Worm (Caenorhabditis elegans) whole organism, L1 larva: ENCODE results near the gene K03B4.1.

Experiments used
- C04F5.9 ChIP-seq: sonication (generic microtip); optimal IDR thresholded peaks from 2 replicates; lab custom pipeline; 2016; ENCODE audit warnings: missing genetic modification characterization, missing compliant biosample characterization
- aha-1 ChIP-seq: fragments of 150-350 bp; optimal IDR thresholded peaks from 2 replicates; lab custom pipeline; 2014; ENCODE audit warnings: missing biosample characterization, missing genetic modification characterization
- ama-1 ChIP-seq: fragments of 150-350 bp; optimal IDR thresholded peaks from 2 replicates; lab custom pipeline; 2014
- ceh-8 ChIP-seq: fragments of 200-800 bp; sonication (Bioruptor generic); optimal IDR thresholded peaks from 2 replicates; lab custom pipeline; 2018; ENCODE audit warnings: mild to moderate bottlenecking, missing genetic modification characterization, moderate library complexity, missing compliant biosample characterization
- ceh-88 ChIP-seq: fragments of 200-800 bp; sonication (Bioruptor generic); IDR thresholded peaks from 2 replicates; pipeline ENCODE4 v1.3.6; 2022; ENCODE audit warnings: missing genetic modification characterization, missing compliant biosample characterization
- dpl-1 ChIP-seq, 3 experiments: fragments of 150-350 bp in 2 of 3; sonication (generic microtip) in 1 of 3; optimal IDR thresholded peaks; 2 replicates each; lab custom pipeline; 2014 to 2017; ENCODE audit warnings: missing biosample characterization in 3 of 3, missing genetic modification characterization in 3 of 3, missing genetic modification reagents in 3 of 3
- efl-3 ChIP-seq: fragments of 200-800 bp; sonication (Bioruptor generic); optimal IDR thresholded peaks from 2 replicates; lab custom pipeline; 2018; ENCODE audit warnings: mild to moderate bottlenecking, missing genetic modification characterization, missing compliant biosample characterization
- egl-27 ChIP-seq, 2 experiments: fragments of 150-350 bp in 1 of 2; sonication (generic microtip); optimal IDR thresholded peaks; 3 replicates each; lab custom pipeline; 2017 to 2018; ENCODE audit warnings: missing biosample characterization in 2 of 2, missing genetic modification characterization in 2 of 2, missing genetic modification reagents in 2 of 2
- elt-3 ChIP-seq, 6 experiments: fragments of 150-350 bp in 1 of 6; sonication (generic microtip); optimal IDR thresholded peaks; 2 replicates each; lab custom pipeline; 2017 to 2018; ENCODE audit warnings: missing biosample characterization in 6 of 6, missing genetic modification characterization in 6 of 6, inconsistent platforms in 1 of 6
- ets-5 ChIP-seq: fragments of 200-800 bp; sonication (Bioruptor generic); IDR thresholded peaks from 2 replicates; pipeline ENCODE4 v1.3.6; 2022; ENCODE audit warnings: missing genetic modification characterization, missing compliant biosample characterization
- fkh-8 ChIP-seq: sonication (generic microtip); optimal IDR thresholded peaks from 2 replicates; lab custom pipeline; 2016; ENCODE audit warnings: mild to moderate bottlenecking, missing genetic modification characterization, missing compliant biosample characterization
- fos-1 ChIP-seq: fragments of 150-350 bp; optimal IDR thresholded peaks from 2 replicates; lab custom pipeline; 2014; ENCODE audit warnings: missing biosample characterization, missing genetic modification characterization
- grh-1 ChIP-seq: fragments of 200-800 bp; sonication (Bioruptor generic); IDR thresholded peaks from 2 replicates; pipeline ENCODE4 v1.3.6; 2022; ENCODE audit warnings: missing genetic modification reagents, missing genetic modification characterization, missing compliant biosample characterization
- irx-1 ChIP-seq: sonication (generic microtip); optimal IDR thresholded peaks from 2 replicates; lab custom pipeline; 2016; ENCODE audit warnings: missing genetic modification characterization, missing compliant biosample characterization
- isw-1 ChIP-seq: fragments of 200-800 bp; sonication (Bioruptor generic); IDR thresholded peaks from 2 replicates; pipeline ENCODE4 v1.3.6; 2022; ENCODE audit warnings: missing genetic modification characterization, missing compliant biosample characterization
- lin-13 ChIP-seq: fragments of 150-350 bp; optimal IDR thresholded peaks from 2 replicates; lab custom pipeline; 2014; ENCODE audit warnings: missing biosample characterization, missing genetic modification reagents, missing genetic modification characterization
- lin-14 ChIP-seq: fragments of 200-800 bp; sonication (Bioruptor generic); optimal IDR thresholded peaks from 2 replicates; lab custom pipeline; 2018; ENCODE audit warnings: mild to moderate bottlenecking, missing genetic modification characterization, moderate library complexity, missing compliant biosample characterization
- lin-35 ChIP-seq, 2 experiments: fragments of 150-350 bp; optimal IDR thresholded peaks; 2 replicates each; lab custom pipeline; 2014; ENCODE audit warnings: missing biosample characterization in 2 of 2, missing genetic modification characterization in 2 of 2, missing genetic modification reagents in 2 of 2
- lir-3 ChIP-seq: sonication (generic microtip); optimal IDR thresholded peaks from 2 replicates; lab custom pipeline; 2016; ENCODE audit warnings: mild to moderate bottlenecking, missing genetic modification characterization, moderate library complexity, missing compliant biosample characterization; ENCODE audit not compliant: poor library complexity
- mab-9 ChIP-seq: fragments of 200-800 bp; sonication (Bioruptor generic); IDR thresholded peaks from 2 replicates; pipeline ENCODE4 v1.3.6; 2022; ENCODE audit warnings: missing genetic modification reagents, missing genetic modification characterization, missing compliant biosample characterization
- mep-1 ChIP-seq: fragments of 150-350 bp; optimal IDR thresholded peaks from 2 replicates; lab custom pipeline; 2014; ENCODE audit warnings: missing biosample characterization, missing genetic modification characterization
- nhr-47 ChIP-seq: sonication (generic microtip); optimal IDR thresholded peaks from 2 replicates; lab custom pipeline; 2016; ENCODE audit warnings: mild to moderate bottlenecking, missing genetic modification characterization, moderate library complexity, missing compliant biosample characterization
- nhr-71 ChIP-seq: sonication (generic microtip); optimal IDR thresholded peaks from 2 replicates; lab custom pipeline; 2016; ENCODE audit warnings: mild to moderate bottlenecking, missing genetic modification characterization, moderate library complexity, missing compliant biosample characterization
- nhr-76 ChIP-seq: sonication (generic microtip); optimal IDR thresholded peaks from 2 replicates; lab custom pipeline; 2017; ENCODE audit warnings: missing biosample characterization, missing genetic modification characterization
- nhr-77 ChIP-seq: fragments of 150-350 bp; optimal IDR thresholded peaks from 2 replicates; lab custom pipeline; 2014; ENCODE audit warnings: missing biosample characterization, missing genetic modification characterization
- nhr-85 ChIP-seq: sonication (generic microtip); peaks from one replicate; lab custom pipeline; 2016; ENCODE audit warnings: missing genetic modification characterization, inconsistent platforms, missing compliant biosample characterization
- pqm-1 ChIP-seq: sonication (generic microtip); optimal IDR thresholded peaks from 3 replicates; lab custom pipeline; 2017; ENCODE audit warnings: missing biosample characterization, missing genetic modification characterization
- tbx-2 ChIP-seq: sonication (generic microtip); optimal IDR thresholded peaks from 2 replicates; lab custom pipeline; 2016; ENCODE audit warnings: missing genetic modification characterization, missing compliant biosample characterization
- tlp-1 ChIP-seq: fragments of 150-350 bp; optimal IDR thresholded peaks from 2 replicates; lab custom pipeline; 2014; ENCODE audit warnings: missing biosample characterization, missing genetic modification characterization
- unc-86 ChIP-seq: sonication (generic microtip); optimal IDR thresholded peaks from 2 replicates; lab custom pipeline; 2016; ENCODE audit warnings: missing genetic modification characterization, missing compliant biosample characterization
- vab-15 ChIP-seq: sonication (generic microtip); optimal IDR thresholded peaks from 2 replicates; lab custom pipeline; 2017; ENCODE audit warnings: missing genotype, mild to moderate bottlenecking, missing genetic modification characterization, missing compliant biosample characterization
- zip-4 ChIP-seq: fragments of 200-800 bp; sonication (Bioruptor generic); optimal IDR thresholded peaks from 2 replicates; lab custom pipeline; 2018; ENCODE audit warnings: mild to moderate bottlenecking, missing genetic modification characterization, moderate library complexity, missing compliant biosample characterization
- ztf-4 ChIP-seq: fragments of 150-350 bp; optimal IDR thresholded peaks from 2 replicates; lab custom pipeline; 2014; ENCODE audit warnings: missing biosample characterization, missing genetic modification characterization

Gene K03B4.1

DNA sequence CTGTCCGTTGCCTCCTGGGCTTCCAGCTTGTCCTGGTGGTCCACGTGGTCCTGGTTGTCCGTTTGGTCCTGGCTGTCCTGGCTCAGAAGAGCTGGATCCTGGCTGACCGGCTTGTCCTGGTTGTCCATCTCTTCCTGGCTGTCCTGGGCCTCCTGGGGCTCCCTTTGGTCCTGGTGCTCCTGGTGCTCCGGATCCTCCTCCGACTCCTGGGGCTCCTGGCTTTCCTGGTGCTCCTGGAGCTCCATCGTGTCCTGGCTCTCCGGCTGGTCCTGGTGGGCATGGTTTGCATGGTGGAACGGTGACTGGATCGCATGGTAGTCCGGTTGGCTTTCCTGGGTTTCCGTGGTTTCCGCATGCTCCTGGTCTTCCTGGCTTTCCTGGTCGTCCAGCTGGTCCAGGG is 36.0 kb upstream of the K03B4.1 start:
- TF ChIP-seq ceh-88 (GFP tag; lab: Robert Waterston, UW) (no peak), ceh-8 (GFP tag; lab: Kevin White, UChicago) (peak; percentile 49), nhr-77 (no peak)

ce11 chrV:4653871-4654605 is 35.1 kb upstream of the K03B4.1 start, which contains the start of the genes col-139 and F41F3.1:
col-139 (minus strand) TSS chrV:4653971.
F41F3.1 (plus strand) TSS chrV:4654555.
- TF ChIP-seq isw-1 (GFP tag; lab: Robert Waterston, UW) = no peak
- TF ChIP-seq lir-3 = no peak
- no peak for TF ChIP-seq dpl-1 (GFP tag; optimal IDR thresholded peaks at IDR 0.05; lab: Kevin White, UChicago)
- TF ChIP-seq elt-3 (tag; optimal IDR thresholded peaks at IDR 0.05; lab: Kevin White, UChicago) = no peak
- no peak for TF ChIP-seq pqm-1 (tag; lab: Kevin White, UChicago)
- TF ChIP-seq, all 84 proteins: peak for 0

DNA sequence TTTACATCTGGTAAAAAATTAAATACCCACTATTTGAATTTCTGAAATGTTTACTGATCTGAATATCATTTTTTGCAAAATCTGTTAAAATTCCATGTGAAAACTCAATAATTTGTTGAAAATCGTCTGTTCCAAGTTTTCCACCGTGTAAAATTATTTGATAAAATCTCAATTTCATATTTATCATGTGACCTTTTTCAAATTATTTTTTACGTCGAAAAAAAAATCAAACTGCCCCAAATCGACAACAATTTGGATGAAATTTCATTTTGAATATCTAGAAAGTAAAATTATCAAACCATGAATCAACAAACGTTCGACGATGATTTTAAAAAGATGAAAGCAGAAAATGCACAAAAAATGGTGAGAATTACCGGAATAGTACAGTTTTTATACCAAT is 34.0 kb upstream of the K03B4.1 start, which contains the start of gene F41F3.9:
Gene F41F3.9 (plus strand): TSS at position 301 of the 400 bp plus-strand sequence.
- TF ChIP-seq nhr-71 (no peak), fkh-8 (tag; lab: Kevin White, UChicago) (no peak), nhr-77 (no peak), ama-1 (lab: Kevin White, UChicago) (no peak), unc-86 (tag; lab: Kevin White, UChicago) (no peak), efl-3 (GFP tag; lab: Kevin White, UChicago) (no peak), grh-1 (GFP tag; lab: Robert Waterston, UW) (no peak), nhr-76 (tag; lab: Kevin White, UChicago) (no peak), lin-14 (GFP tag; lab: Kevin White, UChicago) (no peak), irx-1 (tag; lab: Kevin White, UChicago) (no peak), pqm-1 (tag; lab: Kevin White, UChicago) (no peak)

DNA sequence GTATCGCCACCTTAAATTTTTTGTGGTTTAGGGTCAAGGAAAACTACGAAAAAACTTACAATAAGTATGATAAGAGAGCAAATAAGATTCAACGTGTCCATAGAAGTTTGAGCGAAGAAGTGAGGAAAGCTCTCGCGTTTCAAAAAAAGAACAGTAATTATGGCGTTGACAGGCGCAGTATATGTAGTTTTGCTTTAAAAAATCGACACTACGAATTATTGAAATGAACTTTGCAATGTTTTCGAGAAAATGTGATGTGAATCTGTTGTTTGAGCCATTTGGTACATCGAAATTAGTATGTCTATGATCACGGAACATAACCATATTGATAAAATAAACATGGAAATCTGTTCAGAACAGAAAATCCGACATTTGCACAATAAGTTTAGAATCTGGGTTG is 26.7 kb upstream of the K03B4.1 start, which contains the start of gene srx-74:
Gene srx-74 (minus strand): TSS at position 101 of the 400 bp plus-strand sequence.
- TF ChIP-seq ets-5 (GFP tag; lab: Robert Waterston, UW) = no peak
- TF ChIP-seq fos-1 = no peak
- TF ChIP-seq mep-1 = no peak
- no peak for TF ChIP-seq nhr-71
- TF ChIP-seq aha-1 (tag; lab: Kevin White, UChicago) = no peak
- TF ChIP-seq, all 84 proteins: peak for 0

DNA sequence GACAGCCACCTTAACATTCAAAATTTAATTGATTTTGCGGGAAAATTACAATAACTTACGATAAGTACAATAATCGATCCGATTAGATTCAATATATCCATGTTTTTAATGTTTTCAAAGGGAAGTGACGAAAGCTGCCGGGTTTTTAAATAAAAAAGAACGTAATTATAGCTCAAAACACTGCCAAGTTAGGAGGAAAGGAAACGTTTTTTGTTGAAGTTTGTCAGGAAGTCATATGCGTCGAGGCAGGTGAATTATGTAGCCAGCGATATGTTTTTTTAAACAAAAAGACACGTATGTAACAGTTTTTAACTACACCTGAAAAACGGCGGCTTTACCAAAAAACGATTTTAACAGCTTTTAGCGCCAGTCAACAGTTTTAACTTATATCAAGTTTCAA is 23.5 kb upstream of the K03B4.1 start, which contains the start of gene srx-73:
Gene srx-73 (minus strand): TSS at position 101 of the 400 bp plus-strand sequence.
- TF ChIP-seq lin-13 (GFP tag; lab: Kevin White, UChicago) (no peak), zip-4 (GFP tag; lab: Kevin White, UChicago) (no peak), nhr-76 (tag; lab: Kevin White, UChicago) (no peak), tbx-2 (tag; lab: Kevin White, UChicago) (no peak), nhr-47 (tag; lab: Kevin White, UChicago) (no peak), vab-15 (tag; lab: Kevin White, UChicago) (no peak), fkh-8 (tag; lab: Kevin White, UChicago) (no peak), ets-5 (GFP tag; lab: Robert Waterston, UW) (no peak), egl-27 (tag; optimal IDR thresholded peaks at IDR 0.05; lab: Kevin White, UChicago) (no peak), ztf-4 (tag; lab: Kevin White, UChicago) (no peak), lin-35 (GFP tag; optimal IDR thresholded peaks at IDR 0.05; lab: Kevin White, UChicago) (no peak)

DNA sequence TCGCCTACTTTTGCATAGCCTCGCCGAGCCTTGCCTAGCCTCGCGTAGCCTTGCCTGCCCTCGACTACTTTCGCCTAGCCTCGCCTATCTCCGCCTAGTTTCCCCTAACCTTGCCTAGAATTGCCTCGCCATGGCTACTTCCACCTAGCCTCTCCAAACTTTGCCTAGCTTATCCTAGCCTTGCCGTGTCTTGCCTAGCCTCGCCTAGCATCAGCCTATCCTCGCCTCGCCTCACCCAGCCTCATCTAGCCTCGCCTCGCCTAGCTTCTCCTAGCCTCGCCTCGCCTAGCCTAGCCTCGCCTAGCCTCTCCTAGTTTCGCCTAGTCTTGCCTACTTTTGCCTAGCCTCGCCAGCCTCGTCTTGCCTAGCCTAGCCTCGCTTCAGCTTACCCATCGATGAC is 22.1 kb upstream of the K03B4.1 start:
- no peak for TF ChIP-seq C04F5.9 (tag; lab: Kevin White, UChicago)
- no peak for TF ChIP-seq nhr-85 (tag; lab: Kevin White, UChicago)
- TF ChIP-seq mab-9 (GFP tag; lab: Robert Waterston, UW) = no peak
- no peak for TF ChIP-seq tlp-1
